Worm (Caenorhabditis elegans) whole organism, L1 larva: Measurements from ENCODE around the gene srx-59.

ENCODE experiments used
- F16B12.6 ChIP-seq: fragments of 150-350 bp; optimal IDR thresholded peaks from 2 replicates; lab custom pipeline; 2014; ENCODE audit warnings: missing biosample characterization, missing genetic modification characterization
- Y116A8C.19 ChIP-seq: sonication (generic microtip); optimal IDR thresholded peaks from 2 replicates; lab custom pipeline; 2016; ENCODE audit warnings: missing compliant biosample characterization, missing genetic modification characterization, borderline replicate concordance
- aha-1 ChIP-seq: fragments of 150-350 bp; optimal IDR thresholded peaks from 2 replicates; lab custom pipeline; 2014; ENCODE audit warnings: missing biosample characterization, missing genetic modification characterization
- blmp-1 ChIP-seq: fragments of 150-350 bp; optimal IDR thresholded peaks from 2 replicates; lab custom pipeline; 2014; ENCODE audit warnings: missing biosample characterization, missing genetic modification characterization
- ceh-63 ChIP-seq: fragments of 200-800 bp; sonication (Bioruptor generic); optimal IDR thresholded peaks from 2 replicates; lab custom pipeline; 2018; ENCODE audit warnings: mild to moderate bottlenecking, missing genetic modification characterization, missing compliant biosample characterization
- ceh-90 ChIP-seq: sonication (generic microtip); optimal IDR thresholded peaks from 2 replicates; lab custom pipeline; 2016; ENCODE audit warnings: missing genetic modification characterization, missing compliant biosample characterization
- ces-1 ChIP-seq: fragments of 150-350 bp; optimal IDR thresholded peaks from 2 replicates; lab custom pipeline; 2014; ENCODE audit warnings: missing biosample characterization, missing genetic modification reagents, missing genetic modification characterization
- dpl-1 ChIP-seq, 3 experiments: fragments of 150-350 bp in 2 of 3; sonication (generic microtip) in 1 of 3; optimal IDR thresholded peaks; 2 replicates each; lab custom pipeline; 2014 to 2017; ENCODE audit warnings: missing biosample characterization in 3 of 3, missing genetic modification characterization in 3 of 3, missing genetic modification reagents in 3 of 3
- dsc-1 ChIP-seq: sonication (generic microtip); optimal IDR thresholded peaks from 2 replicates; lab custom pipeline; 2016; ENCODE audit warnings: mild to moderate bottlenecking, missing genetic modification characterization, missing compliant biosample characterization
- efl-1 ChIP-seq, 4 experiments: fragments of 150-350 bp; optimal IDR thresholded peaks in 3 of 4; peaks in 1 of 4; 1 replicate in 1 of 4; 2 replicates in 3 of 4; lab custom pipeline; 2014; ENCODE audit warnings: missing biosample characterization in 2 of 4, missing genetic modification characterization in 2 of 4, missing genetic modification reagents in 2 of 4
- efl-3 ChIP-seq: fragments of 200-800 bp; sonication (Bioruptor generic); optimal IDR thresholded peaks from 2 replicates; lab custom pipeline; 2018; ENCODE audit warnings: mild to moderate bottlenecking, missing genetic modification characterization, missing compliant biosample characterization
- egl-27 ChIP-seq, 2 experiments: fragments of 150-350 bp in 1 of 2; sonication (generic microtip); optimal IDR thresholded peaks; 3 replicates each; lab custom pipeline; 2017 to 2018; ENCODE audit warnings: missing biosample characterization in 2 of 2, missing genetic modification characterization in 2 of 2, missing genetic modification reagents in 2 of 2
- elt-3 ChIP-seq, 6 experiments: fragments of 150-350 bp in 1 of 6; sonication (generic microtip); optimal IDR thresholded peaks; 2 replicates each; lab custom pipeline; 2017 to 2018; ENCODE audit warnings: missing biosample characterization in 6 of 6, missing genetic modification characterization in 6 of 6, inconsistent platforms in 1 of 6
- fkh-4 ChIP-seq: sonication (generic microtip); optimal IDR thresholded peaks from 2 replicates; lab custom pipeline; 2016; ENCODE audit warnings: missing compliant biosample characterization, missing genetic modification characterization, borderline replicate concordance
- fkh-8 ChIP-seq: sonication (generic microtip); optimal IDR thresholded peaks from 2 replicates; lab custom pipeline; 2016; ENCODE audit warnings: mild to moderate bottlenecking, missing genetic modification characterization, missing compliant biosample characterization
- fos-1 ChIP-seq: fragments of 150-350 bp; optimal IDR thresholded peaks from 2 replicates; lab custom pipeline; 2014; ENCODE audit warnings: missing biosample characterization, missing genetic modification characterization
- hlh-17 ChIP-seq: fragments of 200-800 bp; sonication (Bioruptor generic); optimal IDR thresholded peaks from 2 replicates; lab custom pipeline; 2018; ENCODE audit warnings: missing genetic modification characterization, mild to moderate bottlenecking, missing compliant biosample characterization, moderate library complexity, borderline replicate concordance
- hlh-4 ChIP-seq: sonication (generic microtip); optimal IDR thresholded peaks from 2 replicates; lab custom pipeline; 2016; ENCODE audit warnings: mild to moderate bottlenecking, missing genetic modification characterization, missing compliant biosample characterization
- hpl-2 ChIP-seq: fragments of 150-350 bp; optimal IDR thresholded peaks from 2 replicates; lab custom pipeline; 2014; ENCODE audit warnings: missing biosample characterization, missing genetic modification reagents, missing genetic modification characterization
- irx-1 ChIP-seq: sonication (generic microtip); optimal IDR thresholded peaks from 2 replicates; lab custom pipeline; 2016; ENCODE audit warnings: missing genetic modification characterization, missing compliant biosample characterization
- lin-13 ChIP-seq: fragments of 150-350 bp; optimal IDR thresholded peaks from 2 replicates; lab custom pipeline; 2014; ENCODE audit warnings: missing biosample characterization, missing genetic modification reagents, missing genetic modification characterization
- lin-14 ChIP-seq: fragments of 200-800 bp; sonication (Bioruptor generic); optimal IDR thresholded peaks from 2 replicates; lab custom pipeline; 2018; ENCODE audit warnings: mild to moderate bottlenecking, missing genetic modification characterization, moderate library complexity, missing compliant biosample characterization
- lir-3 ChIP-seq: sonication (generic microtip); optimal IDR thresholded peaks from 2 replicates; lab custom pipeline; 2016; ENCODE audit warnings: mild to moderate bottlenecking, missing genetic modification characterization, moderate library complexity, missing compliant biosample characterization; ENCODE audit not compliant: poor library complexity
- mdl-1 ChIP-seq, 2 experiments: fragments of 150-350 bp; optimal IDR thresholded peaks; 2 replicates each; lab custom pipeline; 2014 to 2017; ENCODE audit warnings: missing biosample characterization in 2 of 2, missing genetic modification characterization in 2 of 2, inconsistent platforms in 1 of 2
- nhr-12 ChIP-seq: sonication (generic microtip); optimal IDR thresholded peaks from 2 replicates; lab custom pipeline; 2017; ENCODE audit warnings: missing biosample characterization, missing genetic modification characterization
- nhr-28 ChIP-seq: fragments of 150-350 bp; optimal IDR thresholded peaks from 2 replicates; lab custom pipeline; 2014; ENCODE audit warnings: missing biosample characterization, missing genetic modification characterization
- nhr-47 ChIP-seq: sonication (generic microtip); optimal IDR thresholded peaks from 2 replicates; lab custom pipeline; 2016; ENCODE audit warnings: mild to moderate bottlenecking, missing genetic modification characterization, moderate library complexity, missing compliant biosample characterization
- nhr-71 ChIP-seq: sonication (generic microtip); optimal IDR thresholded peaks from 2 replicates; lab custom pipeline; 2016; ENCODE audit warnings: mild to moderate bottlenecking, missing genetic modification characterization, moderate library complexity, missing compliant biosample characterization
- nhr-77 ChIP-seq: fragments of 150-350 bp; optimal IDR thresholded peaks from 2 replicates; lab custom pipeline; 2014; ENCODE audit warnings: missing biosample characterization, missing genetic modification characterization
- nhr-85 ChIP-seq: sonication (generic microtip); peaks from one replicate; lab custom pipeline; 2016; ENCODE audit warnings: missing genetic modification characterization, inconsistent platforms, missing compliant biosample characterization
- nhr-90 ChIP-seq: sonication (generic microtip); optimal IDR thresholded peaks from 2 replicates; lab custom pipeline; 2016; ENCODE audit warnings: mild to moderate bottlenecking, missing genetic modification characterization, missing compliant biosample characterization; ENCODE audit not compliant: poor library complexity
- pag-3 ChIP-seq: sonication (generic microtip); optimal IDR thresholded peaks from 2 replicates; lab custom pipeline; 2017; ENCODE audit warnings: missing genetic modification characterization, mild to moderate bottlenecking, missing compliant biosample characterization, antibody characterized with exemption, borderline replicate concordance; ENCODE audit not compliant: insufficient read depth
- rnt-1 ChIP-seq: sonication (generic microtip); optimal IDR thresholded peaks from 2 replicates; lab custom pipeline; 2016; ENCODE audit warnings: mild to moderate bottlenecking, missing genetic modification characterization, moderate library complexity, missing compliant biosample characterization
- skn-1 ChIP-seq: fragments of 150-350 bp; optimal IDR thresholded peaks from 2 replicates; lab custom pipeline; 2014; ENCODE audit warnings: missing biosample characterization, missing genetic modification characterization
- sptf-1 ChIP-seq: fragments of 150-350 bp; optimal IDR thresholded peaks from 2 replicates; lab custom pipeline; 2014; ENCODE audit warnings: missing biosample characterization, missing genetic modification characterization
- sup-37 ChIP-seq: fragments of 200-800 bp; sonication (Bioruptor generic); optimal IDR thresholded peaks from 2 replicates; lab custom pipeline; 2018; ENCODE audit warnings: mild to moderate bottlenecking, missing genetic modification characterization, missing compliant biosample characterization
- tbx-2 ChIP-seq: sonication (generic microtip); optimal IDR thresholded peaks from 2 replicates; lab custom pipeline; 2016; ENCODE audit warnings: missing genetic modification characterization, missing compliant biosample characterization
- tlp-1 ChIP-seq: fragments of 150-350 bp; optimal IDR thresholded peaks from 2 replicates; lab custom pipeline; 2014; ENCODE audit warnings: missing biosample characterization, missing genetic modification characterization
- unc-98 ChIP-seq: fragments of 200-800 bp; sonication (Bioruptor generic); IDR thresholded peaks from 2 replicates; pipeline ENCODE4 v1.3.6; 2022; ENCODE audit warnings: missing genetic modification characterization, missing compliant biosample characterization
- zag-1 ChIP-seq: fragments of 150-350 bp; optimal IDR thresholded peaks from 2 replicates; lab custom pipeline; 2014; ENCODE audit warnings: missing biosample characterization, missing genetic modification characterization
- ztf-4 ChIP-seq: fragments of 150-350 bp; optimal IDR thresholded peaks from 2 replicates; lab custom pipeline; 2014; ENCODE audit warnings: missing biosample characterization, missing genetic modification characterization

The srx-59 gene

ce11 chrV:6985943-6986342, 14.3 kb downstream of the srx-59 start, which contains the start of gene nhr-163:
nhr-163 (minus strand) TSS chrV:6986043.
- TF ChIP-seq nhr-71, result no peak
- TF ChIP-seq elt-3 (tag; optimal IDR thresholded peaks at IDR 0.05; lab: Kevin White, UChicago), result no peak
- no peak for TF ChIP-seq Y116A8C.19 (tag; lab: Kevin White, UChicago)
- TF ChIP-seq ceh-90 (tag; lab: Kevin White, UChicago), result no peak
- TF ChIP-seq dpl-1 (GFP tag; optimal IDR thresholded peaks at IDR 0.05; lab: Kevin White, UChicago), result no peak
- no peak for TF ChIP-seq efl-3 (GFP tag; lab: Kevin White, UChicago)
- no peak for TF ChIP-seq dsc-1 (tag; lab: Kevin White, UChicago)
- TF ChIP-seq rnt-1 (tag; lab: Kevin White, UChicago), result no peak
- no peak for TF ChIP-seq unc-98
- TF ChIP-seq efl-1 (optimal IDR thresholded peaks at IDR 0.05; lab: Kevin White, UChicago), result no peak
- no peak for TF ChIP-seq efl-1 (GFP tag; optimal IDR thresholded peaks at IDR 0.05 in 1 of 2; lab: Kevin White, UChicago)
- TF ChIP-seq fkh-4 (tag; lab: Kevin White, UChicago), result no peak
- no peak for TF ChIP-seq pag-3 (tag; lab: Kevin White, UChicago)
- no peak for TF ChIP-seq fos-1 (tag; lab: Kevin White, UChicago)
- no peak for TF ChIP-seq tbx-2 (tag; lab: Kevin White, UChicago)
- no peak for TF ChIP-seq sup-37 (GFP tag; lab: Kevin White, UChicago)
- TF ChIP-seq nhr-12 (tag; lab: Kevin White, UChicago), result no peak
- no peak for TF ChIP-seq irx-1
- no peak for TF ChIP-seq nhr-77 (tag; lab: Kevin White, UChicago)
- no peak for TF ChIP-seq mdl-1 (tag; optimal IDR thresholded peaks at IDR 0.05; lab: Kevin White, UChicago)
- no peak for TF ChIP-seq lin-14 (GFP tag; lab: Kevin White, UChicago)

ce11 chrV:6987673-6988072, 16.0 kb downstream of the srx-59 start, which contains the start of gene nhr-139:
nhr-139 (minus strand) TSS chrV:6987773.
- TF ChIP-seq lin-13 (GFP tag; lab: Kevin White, UChicago), result no peak
- no peak for TF ChIP-seq nhr-47
- no peak for TF ChIP-seq tlp-1 (tag; lab: Kevin White, UChicago)
- TF ChIP-seq zag-1 (tag; lab: Kevin White, UChicago), result no peak
- TF ChIP-seq, all 84 proteins: peak for 0

- TF ChIP-seq fkh-8 (tag; lab: Kevin White, UChicago) (peak; percentile 21), nhr-85 (tag; lab: Kevin White, UChicago) (peak; percentile 60), egl-27 (tag; optimal IDR thresholded peaks at IDR 0.05; lab: Kevin White, UChicago) (no peak), efl-1 (optimal IDR thresholded peaks at IDR 0.05; lab: Kevin White, UChicago) (no peak), efl-1 (GFP tag; optimal IDR thresholded peaks at IDR 0.05 in 1 of 2; lab: Kevin White, UChicago) (peak in 1 of 2 experiments; percentile 1), blmp-1 (tag; lab: Kevin White, UChicago) (no peak), unc-98 (no peak)
- TF ChIP-seq, all 84 proteins: peak for 3
These were observed 18.0 kb downstream of the srx-59 start, which contains the start of gene nhr-140 for ce11 chrV:6989626-6990138. nhr-140 (minus strand) TSS chrV:6989676.

ce11 chrV:6991771-6992170, 20.1 kb downstream of the srx-59 start, which contains the start of gene nhr-162:
nhr-162 (minus strand) TSS chrV:6991871.
- TF ChIP-seq hlh-4 (no peak), ceh-63 (GFP tag; lab: Kevin White, UChicago) (no peak), fkh-8 (tag; lab: Kevin White, UChicago) (peak; percentile 24)

ce11 chrV:6993999-6994398, 22.3 kb downstream of the srx-59 start:
- TF ChIP-seq mdl-1 (tag; optimal IDR thresholded peaks at IDR 0.05; lab: Kevin White, UChicago) (peak in 1 of 2 experiments; percentile 33), nhr-28 (tag; lab: Kevin White, UChicago) (no peak), ztf-4 (tag; lab: Kevin White, UChicago) (no peak), lin-13 (GFP tag; lab: Kevin White, UChicago) (no peak), nhr-12 (tag; lab: Kevin White, UChicago) (no peak), nhr-90 (tag; lab: Kevin White, UChicago) (peak; percentile 45), fkh-8 (tag; lab: Kevin White, UChicago) (peak; percentile 90), dpl-1 (GFP tag; optimal IDR thresholded peaks at IDR 0.05; lab: Kevin White, UChicago) (peak in 1 of 3 experiments; percentile 12), hlh-17 (GFP tag; lab: Kevin White, UChicago) (no peak), ceh-90 (tag; lab: Kevin White, UChicago) (no peak), hpl-2 (GFP tag; lab: Kevin White, UChicago) (peak; percentile 30), rnt-1 (tag; lab: Kevin White, UChicago) (no peak), skn-1 (tag; lab: Kevin White, UChicago) (no peak), aha-1 (tag; lab: Kevin White, UChicago) (no peak), ces-1 (GFP tag; lab: Kevin White, UChicago) (no peak), F16B12.6 (no peak), sptf-1 (tag; lab: Kevin White, UChicago) (no peak), nhr-71 (peak; percentile 85), lir-3 (tag; lab: Kevin White, UChicago) (no peak), pag-3 (tag; lab: Kevin White, UChicago) (no peak), fos-1 (tag; lab: Kevin White, UChicago) (no peak)
